Worm (Caenorhabditis elegans): ENCODE data around the gene Y51H7C.7.
"Not testable (repeated sequence)": the region's sequence is repeated elsewhere in the genome, so short reads cannot be mapped to it uniquely, and the experiment has no call there.

The Y51H7C.7 gene

ce11 chrII:1444911-1445310 is 42.5 kb downstream of the Y51H7C.7 start, which contains the start of gene scl-17:
Gene scl-17, plus strand, starts transcription at chrII:1445211.
- TF ChIP-seq nhr-237 (tag; optimal IDR thresholded peaks at IDR 0.05) = no peak

ce11 chrII:1446696-1447293 is 44.4 kb downstream of the Y51H7C.7 start, which contains the start of gene Y51H7C.12:
Gene Y51H7C.12, minus strand, starts transcription at chrII:1446746.
- not testable (repeated sequence) for TF ChIP-seq hlh-1, mab-5, snpc-4 (tag; optimal IDR thresholded peaks at IDR 0.05)

Data from whole organism, mixed stage, embryonic.